Worm (Caenorhabditis elegans) whole organism, midembryonic: ENCODE measurements around the gene W02H5.8.
A peak's percentile ranks its signal among the peaks of the same experiment; 100 is the strongest.

Experiments
- T22C8.4 ChIP-seq: fragments of 200-800 bp; sonication (Bioruptor generic); IDR thresholded peaks from 2 replicates; pipeline ENCODE4 v1.3.6; 2022; ENCODE audit warnings: missing genetic modification characterization, missing compliant biosample characterization
- cog-1 ChIP-seq: sonication (generic microtip); optimal IDR thresholded peaks from 2 replicates; lab custom pipeline; 2016; ENCODE audit warnings: missing genetic modification characterization, missing compliant biosample characterization
- flt-1 ChIP-seq: fragments of 200-800 bp; sonication (Bioruptor generic); IDR thresholded peaks from 2 replicates; pipeline ENCODE4 v1.3.6; 2022; ENCODE audit warnings: missing genetic modification characterization, missing compliant biosample characterization
- klf-2 ChIP-seq: fragments of 200-800 bp; sonication (Bioruptor generic); conservative IDR thresholded peaks from 2 replicates; pipeline ENCODE4 v1.3.6; 2022; ENCODE audit warnings: missing genetic modification reagents, missing genetic modification characterization, missing compliant biosample characterization
- med-1 ChIP-seq: sonication (generic microtip); optimal IDR thresholded peaks from 2 replicates; lab custom pipeline; 2017; ENCODE audit warnings: missing genetic modification characterization, mild to moderate bottlenecking, missing compliant biosample characterization, antibody characterized with exemption, missing genetic modification reagents; ENCODE audit not compliant: insufficient read depth
- ref-1 ChIP-seq: fragments of 200-800 bp; sonication (Bioruptor generic); conservative IDR thresholded peaks from 2 replicates; pipeline ENCODE4 v1.3.6; 2022; ENCODE audit warnings: missing genetic modification reagents, missing genetic modification characterization, missing compliant biosample characterization
- tab-1 ChIP-seq: fragments of 200-800 bp; sonication (Bioruptor generic); IDR thresholded peaks from 2 replicates; pipeline ENCODE4 v1.3.6; 2022; ENCODE audit warnings: missing genetic modification characterization, missing compliant biosample characterization
- ztf-23 ChIP-seq: fragments of 200-800 bp; sonication (Bioruptor generic); IDR thresholded peaks from 2 replicates; pipeline ENCODE4 v1.3.6; 2022; ENCODE audit warnings: missing genetic modification reagents, missing genetic modification characterization, missing compliant biosample characterization
- ztf-29 ChIP-seq: fragments of 200-800 bp; sonication (Bioruptor generic); IDR thresholded peaks from 2 replicates; pipeline ENCODE4 v1.3.6; 2022; ENCODE audit warnings: missing genetic modification reagents, missing genetic modification characterization, missing compliant biosample characterization

Gene W02H5.8

DNA sequence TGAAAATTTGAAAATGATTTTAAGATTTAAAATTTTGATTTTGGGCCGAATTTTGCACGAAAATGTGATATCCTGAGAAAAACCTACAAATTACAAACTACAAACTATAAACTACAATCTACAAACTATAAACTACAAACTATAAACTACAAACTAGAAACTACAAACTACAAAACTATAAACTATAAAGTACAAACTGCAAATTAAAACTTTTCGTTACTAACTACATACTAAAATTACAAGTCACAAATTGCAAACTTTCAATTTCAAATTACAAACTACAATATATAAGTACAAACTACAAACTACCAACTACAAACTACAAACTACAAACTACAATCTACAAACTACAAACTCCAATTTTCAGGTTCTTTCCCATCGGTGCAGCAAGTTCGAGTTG, 31.0 kb upstream of the W02H5.8 start:
- no peak for TF ChIP-seq tab-1 (GFP tag; lab: Robert Waterston, UW)
- no peak for TF ChIP-seq ztf-29 (GFP tag; lab: Robert Waterston, UW)
- TF ChIP-seq T22C8.4, result no peak
- no peak for TF ChIP-seq flt-1 (GFP tag; lab: Robert Waterston, UW)
- TF ChIP-seq ref-1, result no peak
- TF ChIP-seq ztf-23, result no peak
- TF ChIP-seq klf-2 (GFP tag; lab: Robert Waterston, UW), result no peak
- no peak for TF ChIP-seq cog-1 (tag; lab: Kevin White, UChicago)
- TF ChIP-seq med-1 (GFP tag; lab: Kevin White, UChicago), result no peak

DNA sequence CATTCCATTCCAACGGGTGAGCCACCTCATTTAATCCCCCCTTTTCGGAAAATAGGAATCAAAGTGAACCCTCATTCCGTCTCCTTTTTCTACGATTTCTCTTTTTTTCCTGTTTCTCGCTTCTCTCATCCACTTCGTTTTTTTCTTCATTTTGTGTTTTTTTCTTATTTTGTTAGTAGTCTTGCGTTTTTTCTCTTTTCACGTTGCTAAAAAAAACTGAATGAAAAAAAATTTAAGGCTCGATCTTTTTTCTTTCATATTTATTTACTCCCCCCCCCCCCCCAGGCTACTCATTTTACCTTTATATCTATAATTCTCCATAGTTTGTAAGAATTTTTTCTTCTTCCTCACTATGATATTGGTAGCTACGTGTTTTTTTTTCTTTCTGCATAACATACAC, 25.2 kb upstream of the W02H5.8 start:
- no peak for TF ChIP-seq med-1 (GFP tag; lab: Kevin White, UChicago)
- TF ChIP-seq T22C8.4, result no peak
- TF ChIP-seq ref-1, result no peak
- TF ChIP-seq flt-1 (GFP tag; lab: Robert Waterston, UW), result no peak
- no peak for TF ChIP-seq klf-2 (GFP tag; lab: Robert Waterston, UW)
- TF ChIP-seq cog-1 (tag; lab: Kevin White, UChicago), result no peak
- no peak for TF ChIP-seq ztf-23
- TF ChIP-seq ztf-29 (GFP tag; lab: Robert Waterston, UW), result no peak
- no peak for TF ChIP-seq tab-1 (GFP tag; lab: Robert Waterston, UW)

DNA sequence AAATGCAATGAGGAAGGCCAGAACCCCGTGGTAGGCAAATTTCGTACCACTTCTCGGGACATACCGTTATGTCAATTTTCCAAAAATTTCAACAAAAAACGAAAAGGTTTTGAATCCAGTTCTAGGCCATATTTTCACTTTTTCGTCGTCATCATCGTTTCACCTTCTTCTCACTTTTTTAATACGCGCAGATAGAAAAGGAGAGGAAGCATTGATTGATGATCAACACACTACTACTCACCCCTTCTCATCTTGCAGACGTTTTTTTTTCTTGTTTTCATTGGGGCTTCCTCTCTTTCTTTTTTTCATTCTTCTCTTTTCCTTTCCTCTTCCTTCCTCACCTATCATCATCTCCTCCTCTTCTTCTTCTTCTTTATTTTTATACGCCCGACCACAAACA, 23.2 kb upstream of the W02H5.8 start:
- TF ChIP-seq tab-1 (GFP tag; lab: Robert Waterston, UW), result no peak
- no peak for TF ChIP-seq ztf-29 (GFP tag; lab: Robert Waterston, UW)
- TF ChIP-seq med-1 (GFP tag; lab: Kevin White, UChicago), result no peak
- TF ChIP-seq ref-1, result no peak
- no peak for TF ChIP-seq ztf-23
- TF ChIP-seq klf-2 (GFP tag; lab: Robert Waterston, UW), result no peak
- no peak for TF ChIP-seq T22C8.4
- TF ChIP-seq cog-1 (tag; lab: Kevin White, UChicago), result no peak
- no peak for TF ChIP-seq flt-1 (GFP tag; lab: Robert Waterston, UW)

DNA sequence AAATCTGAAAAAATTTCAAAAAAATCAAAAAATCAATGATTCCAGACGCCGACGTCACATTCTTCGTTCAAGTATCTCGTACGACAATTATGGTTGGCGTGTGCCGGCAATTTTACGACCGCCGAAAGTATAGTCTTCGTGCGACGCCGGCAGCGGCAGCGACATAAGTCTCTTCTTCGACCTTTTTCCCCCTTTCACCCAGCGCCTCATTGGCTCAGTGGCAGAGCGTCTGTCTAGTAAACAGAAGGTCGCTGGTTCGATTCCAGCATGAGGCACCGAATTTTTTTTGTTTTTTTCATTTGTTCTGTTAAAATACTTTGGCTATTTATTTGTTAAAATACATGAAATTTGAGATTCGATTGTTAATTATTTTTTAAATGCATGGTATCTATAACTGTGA, 21.4 kb upstream of the W02H5.8 start:
- TF ChIP-seq flt-1 (GFP tag; lab: Robert Waterston, UW) (peak; percentile 86), tab-1 (GFP tag; lab: Robert Waterston, UW) (peak; percentile 86), klf-2 (GFP tag; lab: Robert Waterston, UW) (0 out of 2 replicates have a peak, but pooled peaks have one; percentile 25), ztf-23 (peak; percentile 85), T22C8.4 (no peak), cog-1 (tag; lab: Kevin White, UChicago) (no peak), med-1 (GFP tag; lab: Kevin White, UChicago) (peak; percentile 45), ztf-29 (GFP tag; lab: Robert Waterston, UW) (no peak), ref-1 (peak; percentile 67)

- TF ChIP-seq med-1 (GFP tag; lab: Kevin White, UChicago) (no peak), klf-2 (GFP tag; lab: Robert Waterston, UW) (no peak), ref-1 (no peak), cog-1 (tag; lab: Kevin White, UChicago) (peak; percentile 55), ztf-23 (no peak), ztf-29 (GFP tag; lab: Robert Waterston, UW) (no peak), flt-1 (GFP tag; lab: Robert Waterston, UW) (peak; percentile 53; the same call in 1 of the 2 replicates)
Observed at ce11 chrV:2672603-2673002, 20.1 kb upstream of the W02H5.8 start, which contains the start of gene W02G9.3. TSS of gene W02G9.3 (plus strand) at chrV:2672986.

DNA sequence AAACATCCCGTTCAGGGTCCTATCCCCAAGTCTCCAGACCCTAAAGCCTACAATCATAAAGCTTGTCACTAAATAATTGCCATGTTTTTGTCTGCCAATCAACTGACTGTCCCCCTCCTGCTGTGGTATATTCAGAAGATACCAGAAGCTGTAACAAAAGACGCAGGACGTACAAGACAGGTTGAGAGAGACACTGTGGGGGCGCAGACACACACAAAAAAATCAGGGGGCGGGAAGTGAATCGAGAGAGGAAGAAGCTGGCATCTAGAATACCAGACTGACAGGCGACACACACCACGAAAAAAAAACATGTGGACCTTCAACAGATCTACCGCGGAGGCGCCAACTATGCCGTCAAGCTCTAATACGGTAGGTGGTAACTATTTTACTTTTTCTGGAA, 18.7 kb upstream of the W02H5.8 start, which contains the start of gene kel-8:
kel-8 (plus strand) TSS at position 301 of the 400 bp plus-strand sequence.
- TF ChIP-seq flt-1 (GFP tag; lab: Robert Waterston, UW) (no peak), T22C8.4 (no peak)

- TF ChIP-seq tab-1 (GFP tag; lab: Robert Waterston, UW) (no peak), flt-1 (GFP tag; lab: Robert Waterston, UW) (no peak), ztf-29 (GFP tag; lab: Robert Waterston, UW) (no peak), cog-1 (tag; lab: Kevin White, UChicago) (no peak), ztf-23 (no peak), ref-1 (no peak), T22C8.4 (no peak), med-1 (GFP tag; lab: Kevin White, UChicago) (no peak), klf-2 (GFP tag; lab: Robert Waterston, UW) (no peak)
Observed at ce11 chrV:2666600-2666999, 14.1 kb upstream of the W02H5.8 start, which contains the start of gene W02G9.4. TSS of gene W02G9.4 (plus strand) at chrV:2666900.

DNA sequence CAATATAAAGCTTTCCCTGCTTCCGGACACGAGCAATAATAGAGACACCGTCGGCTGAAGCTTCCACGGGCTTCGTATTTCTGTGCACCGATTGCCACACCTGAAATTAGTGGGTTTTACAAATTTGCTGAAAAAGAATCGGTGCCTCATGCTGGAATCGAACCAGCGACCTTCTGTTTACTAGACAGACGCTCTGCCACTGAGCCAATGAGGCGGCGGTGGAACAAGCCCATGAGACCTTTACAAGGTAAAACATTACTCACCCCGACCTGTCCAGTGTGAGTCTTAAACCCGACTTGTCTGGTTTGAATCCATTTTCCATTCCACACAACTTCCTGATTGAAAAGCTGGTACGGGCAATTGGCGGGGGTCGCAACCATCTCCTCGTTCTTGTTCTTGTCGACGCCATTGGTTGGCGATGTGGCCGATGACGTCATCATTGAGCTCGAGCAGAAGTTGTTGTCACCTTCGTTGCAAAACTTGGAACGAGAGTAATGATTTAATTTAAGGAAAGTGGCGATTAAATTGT, 12.1 kb upstream of the W02H5.8 start, which contains the start of gene ndx-2:
ndx-2 (minus strand) TSS at position 479 of the 529 bp plus-strand sequence.
- TF ChIP-seq ztf-29 (GFP tag; lab: Robert Waterston, UW) (0 out of 2 replicates have a peak, but pooled peaks have one; percentile 7), flt-1 (GFP tag; lab: Robert Waterston, UW) (0 out of 2 replicates have a peak, but pooled peaks have one; percentile 13), tab-1 (GFP tag; lab: Robert Waterston, UW) (0 out of 2 replicates have a peak, but pooled peaks have one; percentile 14), ref-1 (no peak)

ce11 chrV:2660457-2660856, 8.0 kb upstream of the W02H5.8 start:
- no peak for TF ChIP-seq ztf-23
- TF ChIP-seq med-1 (GFP tag; lab: Kevin White, UChicago), result no peak
- no peak for TF ChIP-seq cog-1 (tag; lab: Kevin White, UChicago)
- no peak for TF ChIP-seq ztf-29 (GFP tag; lab: Robert Waterston, UW)
- TF ChIP-seq tab-1 (GFP tag; lab: Robert Waterston, UW), result no peak
- no peak for TF ChIP-seq ref-1
- TF ChIP-seq T22C8.4, result no peak
- no peak for TF ChIP-seq klf-2 (GFP tag; lab: Robert Waterston, UW)
- TF ChIP-seq flt-1 (GFP tag; lab: Robert Waterston, UW), result no peak

- no peak for TF ChIP-seq T22C8.4
- no peak for TF ChIP-seq ref-1
Observed at ce11 chrV:2657682-2658081, 5.2 kb upstream of the W02H5.8 start.
